Worm (Caenorhabditis elegans) whole organism, young adult: ENCODE measurements around the gene sre-2.

ENCODE experiments used
- B0035.1 ChIP-seq: sonication (generic microtip); optimal IDR thresholded peaks from 2 replicates; lab custom pipeline; 2016; ENCODE audit warnings: missing genetic modification characterization, mild to moderate bottlenecking, missing compliant biosample characterization, missing genotype, missing genetic modification reagents
- B0336.3 ChIP-seq: fragments of 200-800 bp; sonication (Bioruptor generic); IDR thresholded peaks from 2 replicates; pipeline ENCODE4 v1.3.6; 2022; ENCODE audit warnings: missing genetic modification characterization, missing compliant biosample characterization
- C17E4.6 ChIP-seq: fragments of 200-800 bp; sonication (Bioruptor generic); IDR thresholded peaks from 2 replicates; pipeline ENCODE4 v1.3.6; 2022; ENCODE audit warnings: missing genetic modification reagents, missing genetic modification characterization, missing compliant biosample characterization
- F10E7.11 ChIP-seq: sonication (generic microtip); optimal IDR thresholded peaks from 2 replicates; lab custom pipeline; 2017; ENCODE audit warnings: mild to moderate bottlenecking, missing genetic modification characterization, moderate library complexity, missing compliant biosample characterization
- F22D6.2 ChIP-seq: sonication (generic microtip); optimal IDR thresholded peaks from 2 replicates; lab custom pipeline; 2016; ENCODE audit warnings: mild to moderate bottlenecking, missing genetic modification characterization, missing compliant biosample characterization
- F55B11.4 ChIP-seq: sonication (generic microtip); optimal IDR thresholded peaks from 2 replicates; lab custom pipeline; 2016; ENCODE audit warnings: missing compliant biosample characterization, missing genetic modification characterization, borderline replicate concordance; ENCODE audit not compliant: insufficient read depth
- F57C9.4 ChIP-seq: sonication (generic microtip); optimal IDR thresholded peaks from 2 replicates; lab custom pipeline; 2017; ENCODE audit warnings: mild to moderate bottlenecking, missing genetic modification characterization, missing compliant biosample characterization
- T07F8.4 ChIP-seq: sonication (generic microtip); optimal IDR thresholded peaks from 2 replicates; lab custom pipeline; 2016; ENCODE audit warnings: mild to moderate bottlenecking, missing genetic modification characterization, moderate library complexity, missing compliant biosample characterization
- Y56A3A.18 ChIP-seq: fragments of 200-800 bp; sonication (Bioruptor generic); IDR thresholded peaks from 2 replicates; pipeline ENCODE4 v1.3.6; 2022; ENCODE audit warnings: missing genetic modification reagents, missing genetic modification characterization, missing compliant biosample characterization
- attf-3 ChIP-seq: fragments of 200-800 bp; sonication (Bioruptor generic); conservative IDR thresholded peaks from 2 replicates; pipeline ENCODE4 v1.3.6; 2022; ENCODE audit warnings: missing genetic modification reagents, missing genetic modification characterization, missing compliant biosample characterization
- attf-5 ChIP-seq: fragments of 200-800 bp; sonication (Bioruptor generic); optimal IDR thresholded peaks from 2 replicates; lab custom pipeline; 2018; ENCODE audit warnings: mild to moderate bottlenecking, missing genetic modification characterization, missing compliant biosample characterization
- bed-1 ChIP-seq: fragments of 200-800 bp; sonication (Bioruptor generic); IDR thresholded peaks from 2 replicates; pipeline ENCODE4 v1.3.6; 2022; ENCODE audit warnings: missing genetic modification reagents, missing genetic modification characterization, missing compliant biosample characterization
- cebp-1 ChIP-seq, 2 experiments: fragments of 200-800 bp in 1 of 2; sonication (Bioruptor generic) in 1 of 2; sonication (generic microtip) in 1 of 2; IDR thresholded peaks in 1 of 2; optimal IDR thresholded peaks in 1 of 2; 2 replicates each; pipeline versions ENCODE4 v1.3.6 to Lab custom; 2017 to 2022; ENCODE audit warnings: missing compliant biosample characterization in 2 of 2, missing genetic modification characterization in 2 of 2, mild to moderate bottlenecking in 1 of 2, missing genetic modification reagents in 1 of 2, moderate library complexity in 1 of 2
- ceh-27 ChIP-seq: fragments of 200-800 bp; sonication (Bioruptor generic); optimal IDR thresholded peaks from 2 replicates; lab custom pipeline; 2018; ENCODE audit warnings: mild to moderate bottlenecking, missing genetic modification characterization, moderate library complexity, missing compliant biosample characterization
- ceh-40 ChIP-seq: fragments of 200-800 bp; sonication (Bioruptor generic); IDR thresholded peaks from 2 replicates; pipeline ENCODE4 v1.3.6; 2022; ENCODE audit warnings: missing genetic modification characterization, missing compliant biosample characterization
- ceh-79 ChIP-seq: sonication (generic microtip); optimal IDR thresholded peaks from 2 replicates; lab custom pipeline; 2017; ENCODE audit warnings: mild to moderate bottlenecking, missing genetic modification characterization, missing compliant biosample characterization
- ceh-91 ChIP-seq: fragments of 200-800 bp; sonication (Bioruptor generic); IDR thresholded peaks from 2 replicates; pipeline ENCODE4 v1.3.6; 2022; ENCODE audit warnings: missing genetic modification reagents, missing genetic modification characterization, missing compliant biosample characterization
- die-1 ChIP-seq: sonication (generic microtip); optimal IDR thresholded peaks from 2 replicates; lab custom pipeline; 2016; ENCODE audit warnings: missing genotype, mild to moderate bottlenecking, missing genetic modification characterization, missing compliant biosample characterization
- dpff-1 ChIP-seq: sonication (generic microtip); optimal IDR thresholded peaks from 2 replicates; lab custom pipeline; 2017; ENCODE audit warnings: mild to moderate bottlenecking, missing genetic modification characterization, missing compliant biosample characterization
- efl-1 ChIP-seq: fragments of 150-350 bp; optimal IDR thresholded peaks from 2 replicates; lab custom pipeline; 2014; ENCODE audit warnings: missing biosample characterization, missing genetic modification reagents, missing genetic modification characterization
- egl-44 ChIP-seq: fragments of 200-800 bp; sonication (Bioruptor generic); IDR thresholded peaks from 2 replicates; pipeline ENCODE4 v1.3.6; 2022; ENCODE audit warnings: missing genetic modification reagents, missing genetic modification characterization, missing compliant biosample characterization
- hlh-26 ChIP-seq: fragments of 200-800 bp; sonication (Bioruptor generic); conservative IDR thresholded peaks from 2 replicates; pipeline ENCODE4 v1.3.6; 2022; ENCODE audit warnings: missing genetic modification reagents, missing genetic modification characterization, missing compliant biosample characterization
- hrde-1 ChIP-seq: sonication (generic microtip); optimal IDR thresholded peaks from 2 replicates; lab custom pipeline; 2016; ENCODE audit warnings: missing genetic modification characterization, mild to moderate bottlenecking, missing compliant biosample characterization, moderate library complexity, missing genotype, missing genetic modification reagents, borderline replicate concordance
- lin-40 ChIP-seq: sonication (generic microtip); optimal IDR thresholded peaks from 2 replicates; lab custom pipeline; 2016; ENCODE audit warnings: missing genetic modification characterization, mild to moderate bottlenecking, missing compliant biosample characterization, missing genotype, missing genetic modification reagents
- lin-54 ChIP-seq: fragments of 200-800 bp; sonication (Bioruptor generic); optimal IDR thresholded peaks from 2 replicates; lab custom pipeline; 2018; ENCODE audit warnings: mild to moderate bottlenecking, missing genetic modification characterization, missing compliant biosample characterization
- mxl-1 ChIP-seq: sonication (generic microtip); optimal IDR thresholded peaks from 2 replicates; lab custom pipeline; 2016; ENCODE audit warnings: missing genetic modification characterization, missing compliant biosample characterization
- nfyb-1 ChIP-seq: fragments of 200-800 bp; sonication (Bioruptor generic); IDR thresholded peaks from 2 replicates; pipeline ENCODE4 v1.3.6; 2022; ENCODE audit warnings: missing genetic modification reagents, missing genetic modification characterization, missing compliant biosample characterization
- nhr-120 ChIP-seq: fragments of 200-800 bp; sonication (Bioruptor generic); IDR thresholded peaks from 2 replicates; pipeline ENCODE4 v1.3.6; 2022; ENCODE audit warnings: missing genetic modification characterization, missing compliant biosample characterization
- nhr-27 ChIP-seq: fragments of 200-800 bp; sonication (Bioruptor generic); optimal IDR thresholded peaks from 2 replicates; lab custom pipeline; 2018; ENCODE audit warnings: mild to moderate bottlenecking, missing genetic modification characterization, moderate library complexity, missing compliant biosample characterization
- rcor-1 ChIP-seq: fragments of 200-800 bp; sonication (Bioruptor generic); IDR thresholded peaks from 2 replicates; pipeline ENCODE4 v1.3.6; 2022; ENCODE audit warnings: missing genetic modification reagents, missing genetic modification characterization, missing compliant biosample characterization
- sdz-38 ChIP-seq: sonication (generic microtip); optimal IDR thresholded peaks from 2 replicates; lab custom pipeline; 2016; ENCODE audit warnings: missing genotype, missing genetic modification characterization, missing compliant biosample characterization
- sea-2 ChIP-seq: fragments of 200-800 bp; sonication (Bioruptor generic); IDR thresholded peaks from 2 replicates; pipeline ENCODE4 v1.3.6; 2022; ENCODE audit warnings: missing genetic modification characterization, missing compliant biosample characterization
- snpc-1.1 ChIP-seq: sonication (generic microtip); optimal IDR thresholded peaks from 2 replicates; lab custom pipeline; 2017; ENCODE audit warnings: missing genetic modification characterization, mild to moderate bottlenecking, missing compliant biosample characterization, antibody characterized with exemption, moderate library complexity, missing genotype, missing genetic modification reagents; ENCODE audit not compliant: insufficient read depth
- snpc-3.4 ChIP-seq: sonication (generic microtip); optimal IDR thresholded peaks from 2 replicates; lab custom pipeline; 2017; ENCODE audit warnings: missing genetic modification characterization, mild to moderate bottlenecking, missing compliant biosample characterization, antibody characterized with exemption, moderate library complexity, missing genotype, missing genetic modification reagents
- snpc-4 ChIP-seq, 5 experiments: fragments of 150-350 bp in 1 of 5; sonication (generic microtip) in 4 of 5; optimal IDR thresholded peaks; 2 replicates each; lab custom pipeline; 2014 to 2018; ENCODE audit warnings: missing genetic modification characterization in 5 of 5, missing biosample characterization in 3 of 5, antibody characterized with exemption in 2 of 5, mild to moderate bottlenecking in 2 of 5, missing compliant biosample characterization in 2 of 5, missing genotype in 2 of 5, moderate library complexity in 2 of 5, missing genetic modification reagents in 1 of 5
- somi-1 ChIP-seq: fragments of 200-800 bp; sonication (Bioruptor generic); optimal IDR thresholded peaks from 2 replicates; lab custom pipeline; 2018; ENCODE audit warnings: mild to moderate bottlenecking, missing genetic modification characterization, missing compliant biosample characterization
- sptf-2 ChIP-seq: fragments of 200-800 bp; sonication (Bioruptor generic); optimal IDR thresholded peaks from 2 replicates; lab custom pipeline; 2018; ENCODE audit warnings: mild to moderate bottlenecking, missing genetic modification characterization, missing compliant biosample characterization
- tbp1 ChIP-seq: fragments of 200-800 bp; sonication (Bioruptor generic); optimal IDR thresholded peaks from 2 replicates; lab custom pipeline; 2018; ENCODE audit warnings: mild to moderate bottlenecking, missing genetic modification characterization, missing compliant biosample characterization
- tbx-9 ChIP-seq: sonication (generic microtip); optimal IDR thresholded peaks from 2 replicates; lab custom pipeline; 2016; ENCODE audit warnings: borderline replicate concordance, missing genetic modification characterization, inconsistent platforms, missing compliant biosample characterization
- zfh-2 ChIP-seq: fragments of 200-800 bp; sonication (Bioruptor generic); conservative IDR thresholded peaks from 2 replicates; pipeline ENCODE4 v1.3.6; 2022; ENCODE audit warnings: missing genetic modification reagents, missing genetic modification characterization, missing compliant biosample characterization
- zim-3 ChIP-seq: sonication (generic microtip); optimal IDR thresholded peaks from 2 replicates; lab custom pipeline; 2017; ENCODE audit warnings: mild to moderate bottlenecking, missing genetic modification characterization, moderate library complexity, missing compliant biosample characterization
- ztf-25 ChIP-seq: fragments of 200-800 bp; sonication (Bioruptor generic); IDR thresholded peaks from 2 replicates; pipeline ENCODE4 v1.3.6; 2022; ENCODE audit warnings: missing genetic modification reagents, missing genetic modification characterization, missing compliant biosample characterization
- ztf-26 ChIP-seq: sonication (generic microtip); optimal IDR thresholded peaks from 2 replicates; lab custom pipeline; 2017; ENCODE audit warnings: missing genetic modification characterization, missing compliant biosample characterization
- ztf-28 ChIP-seq: fragments of 200-800 bp; sonication (Bioruptor generic); IDR thresholded peaks from 2 replicates; pipeline ENCODE4 v1.3.6; 2022; ENCODE audit warnings: missing genetic modification reagents, missing genetic modification characterization, missing compliant biosample characterization

Gene sre-2

DNA sequence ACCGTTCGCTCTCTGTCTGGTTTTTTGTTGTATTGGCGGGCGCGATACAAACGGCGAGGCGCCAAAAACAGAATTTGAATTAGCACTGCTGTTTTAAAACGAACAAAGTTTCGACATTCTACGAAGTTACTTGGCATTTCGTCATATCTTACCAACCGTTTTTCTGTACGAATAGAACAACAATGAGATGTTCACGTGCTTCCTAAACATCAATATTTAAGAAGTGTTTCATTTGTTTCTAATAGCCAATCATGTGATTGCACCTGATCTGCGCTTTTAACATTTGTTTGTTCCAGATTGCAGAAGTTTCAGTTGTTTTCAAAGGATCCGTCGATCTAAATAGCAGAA lies 27.1 kb upstream of the sre-2 start:
- 0 out of 2 replicates have a peak, but pooled peaks have one; percentile 29 for TF ChIP-seq cebp-1 (GFP tag; IDR thresholded peaks at IDR 0.05; lab: Robert Waterston, UW)
- TF ChIP-seq cebp-1 (tag; optimal IDR thresholded peaks at IDR 0.05; lab: Kevin White, UChicago), result peak; percentile 85
- 0 out of 2 replicates have a peak, but pooled peaks have one; percentile 5 for TF ChIP-seq zfh-2 (GFP tag; lab: Robert Waterston, UW)
- no peak for TF ChIP-seq die-1
- peak; percentile 13 for TF ChIP-seq efl-1 (GFP tag; lab: Kevin White, UChicago)

DNA sequence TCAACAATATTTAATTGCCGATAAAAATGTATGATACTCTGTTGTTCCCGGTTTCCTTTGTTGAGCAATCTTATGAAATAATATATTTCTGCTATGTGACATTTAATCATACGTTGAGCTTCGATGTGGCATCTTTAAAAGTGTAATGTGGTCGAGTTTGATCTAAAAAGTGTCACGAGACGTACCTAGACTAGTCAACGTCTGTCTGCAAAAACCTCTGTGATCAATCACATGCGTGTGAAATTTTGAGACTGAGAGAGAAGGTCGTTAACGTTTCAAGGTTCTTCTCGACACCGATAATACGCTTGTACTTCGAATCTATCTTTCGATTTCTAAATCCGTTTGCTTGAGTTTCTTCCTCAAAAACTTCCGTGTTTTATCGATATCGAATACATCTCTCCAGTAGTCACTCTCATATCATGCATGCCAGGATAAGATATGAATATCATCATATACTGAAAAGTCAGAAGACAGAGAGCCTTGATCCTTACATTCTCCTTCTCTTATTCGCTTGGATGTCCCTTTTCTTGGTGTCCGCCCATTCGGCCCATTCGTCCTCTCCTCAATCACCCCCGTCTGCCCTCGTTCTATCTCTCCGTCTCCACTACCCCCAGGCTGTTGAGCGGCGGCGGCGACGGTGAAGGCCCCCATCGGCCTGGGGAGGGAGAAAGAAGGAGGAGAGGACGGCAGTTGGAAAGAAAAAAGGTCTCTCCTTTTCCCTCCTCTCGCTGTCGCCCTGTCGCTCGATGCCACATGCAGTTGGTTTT lies 26.5 kb upstream of the sre-2 start:
- TF ChIP-seq lin-40 (no peak), attf-3 (GFP tag; lab: Robert Waterston, UW) (no peak), hrde-1 (no peak), sptf-2 (GFP tag; lab: Kevin White, UChicago) (no peak), dpff-1 (tag; lab: Kevin White, UChicago) (no peak), attf-5 (GFP tag; lab: Kevin White, UChicago) (peak; percentile 36), cebp-1 (GFP tag; IDR thresholded peaks at IDR 0.05; lab: Robert Waterston, UW) (peak; percentile 95), cebp-1 (tag; optimal IDR thresholded peaks at IDR 0.05; lab: Kevin White, UChicago) (peak; percentile 93), nfyb-1 (no peak), bed-1 (GFP tag; lab: Robert Waterston, UW) (no peak), nhr-120 (GFP tag; lab: Robert Waterston, UW) (no peak), ztf-26 (tag; lab: Kevin White, UChicago) (no peak), ztf-28 (GFP tag; lab: Robert Waterston, UW) (no peak), mxl-1 (no peak), rcor-1 (0 out of 2 replicates have a peak, but pooled peaks have one; percentile 12), efl-1 (GFP tag; lab: Kevin White, UChicago) (no peak), F10E7.11 (no peak), C17E4.6 (no peak), ztf-25 (GFP tag; lab: Robert Waterston, UW) (no peak), zim-3 (tag; lab: Kevin White, UChicago) (no peak), F22D6.2 (tag; lab: Kevin White, UChicago) (no peak), somi-1 (no peak), Y56A3A.18 (no peak), ceh-91 (no peak), sea-2 (GFP tag; lab: Robert Waterston, UW) (no peak), ceh-40 (GFP tag; lab: Robert Waterston, UW) (peak; percentile 55; the same call in 1 of the 2 replicates), T07F8.4 (tag; lab: Kevin White, UChicago) (no peak), B0035.1 (tag; lab: Kevin White, UChicago) (no peak), F55B11.4 (tag; lab: Kevin White, UChicago) (no peak), tbp1 (GFP tag; lab: Kevin White, UChicago) (peak; percentile 11), snpc-1.1 (tag; lab: Kevin White, UChicago) (no peak), nhr-27 (tag; lab: Kevin White, UChicago) (no peak), egl-44 (GFP tag; lab: Robert Waterston, UW) (0 out of 2 replicates have a peak, but pooled peaks have one; percentile 10), hlh-26 (GFP tag; lab: Robert Waterston, UW) (no peak), tbx-9 (tag; lab: Kevin White, UChicago) (no peak), B0336.3 (no peak), lin-54 (GFP tag; lab: Kevin White, UChicago) (peak; percentile 6), ceh-27 (GFP tag; lab: Kevin White, UChicago) (peak; percentile 25), ceh-79 (tag; lab: Kevin White, UChicago) (no peak), snpc-4 (GFP tag; optimal IDR thresholded peaks at IDR 0.05; lab: Kevin White, UChicago) (no peak), snpc-4 (tag; optimal IDR thresholded peaks at IDR 0.05; lab: Kevin White, UChicago) (no peak), sdz-38 (tag; lab: Kevin White, UChicago) (no peak), snpc-3.4 (no peak), F57C9.4 (tag; lab: Kevin White, UChicago) (no peak)
